Worm (Caenorhabditis elegans) whole organism, L4 larva: ENCODE results near the gene ZC302.3.

ENCODE experiments used
- F10B5.3 ChIP-seq: sonication (generic microtip); optimal IDR thresholded peaks from 2 replicates; lab custom pipeline; 2016; ENCODE audit warnings: mild to moderate bottlenecking, missing genetic modification characterization, missing compliant biosample characterization
- R02D3.7 ChIP-seq: fragments of 150-350 bp; sonication (generic microtip); optimal IDR thresholded peaks from 3 replicates; lab custom pipeline; 2014; ENCODE audit warnings: missing biosample characterization, missing genetic modification characterization
- Y48G9A.11 ChIP-seq: fragments of 200-800 bp; sonication (Bioruptor generic); IDR thresholded peaks from 2 replicates; pipeline ENCODE4 v1.3.6; 2022; ENCODE audit warnings: missing genetic modification reagents, missing genetic modification characterization, missing compliant biosample characterization
- ZK337.2 ChIP-seq: fragments of 200-800 bp; sonication (Bioruptor generic); IDR thresholded peaks from 2 replicates; pipeline ENCODE4 v1.3.6; 2022; ENCODE audit warnings: missing genetic modification reagents, missing genetic modification characterization, missing compliant biosample characterization
- aha-1 ChIP-seq: fragments of 150-350 bp; peaks from one replicate; lab custom pipeline; 2014; ENCODE audit warnings: missing biosample characterization, missing genetic modification characterization
- aly-2 ChIP-seq: sonication (generic microtip); optimal IDR thresholded peaks from 2 replicates; lab custom pipeline; 2018; ENCODE audit warnings: missing biosample characterization, missing genetic modification characterization
- attf-4 ChIP-seq: sonication (generic microtip); optimal IDR thresholded peaks from 3 replicates; lab custom pipeline; 2017; ENCODE audit warnings: missing biosample characterization, missing genetic modification characterization
- ceh-32 ChIP-seq: sonication (generic microtip); optimal IDR thresholded peaks from 2 replicates; lab custom pipeline; 2016; ENCODE audit warnings: mild to moderate bottlenecking, missing genetic modification characterization, missing compliant biosample characterization; ENCODE audit not compliant: poor library complexity
- ctbp-1 ChIP-seq: fragments of 200-800 bp; sonication (Bioruptor generic); IDR thresholded peaks from 2 replicates; pipeline ENCODE4 v1.3.6; 2022; ENCODE audit warnings: missing genetic modification reagents, missing genetic modification characterization, missing compliant biosample characterization
- daf-16 ChIP-seq, 3 experiments: sonication (generic microtip); optimal IDR thresholded peaks; 2 replicates each; lab custom pipeline; 2016 to 2017; ENCODE audit warnings: missing genetic modification characterization in 3 of 3, missing genetic modification reagents in 3 of 3, mild to moderate bottlenecking in 2 of 3, missing compliant biosample characterization in 2 of 3, missing biosample characterization in 1 of 3, moderate library complexity in 1 of 3
- daf-19 ChIP-seq: fragments of 200-800 bp; sonication (Bioruptor generic); conservative IDR thresholded peaks from 2 replicates; pipeline ENCODE4 v1.3.6; 2022; ENCODE audit warnings: missing genetic modification characterization, missing compliant biosample characterization
- daf-8 ChIP-seq: fragments of 200-800 bp; sonication (Bioruptor generic); IDR thresholded peaks from 2 replicates; pipeline ENCODE4 v1.3.6; 2022; ENCODE audit warnings: missing genetic modification characterization, missing compliant biosample characterization
- dmd-6 ChIP-seq: fragments of 200-800 bp; sonication (Bioruptor generic); IDR thresholded peaks from 2 replicates; pipeline ENCODE4 v1.3.6; 2022; ENCODE audit warnings: missing genetic modification reagents, missing genetic modification characterization, missing compliant biosample characterization
- dpl-1 ChIP-seq: fragments of 150-350 bp; optimal IDR thresholded peaks from 2 replicates; lab custom pipeline; 2014; ENCODE audit warnings: missing biosample characterization, missing genetic modification reagents, missing genetic modification characterization
- dve-1 ChIP-seq: sonication (generic microtip); optimal IDR thresholded peaks from 2 replicates; lab custom pipeline; 2017; ENCODE audit warnings: antibody characterized with exemption, mild to moderate bottlenecking, missing genetic modification characterization, missing compliant biosample characterization; ENCODE audit not compliant: insufficient read depth
- egl-43 ChIP-seq: fragments of 200-800 bp; sonication (Bioruptor generic); IDR thresholded peaks from 2 replicates; pipeline ENCODE4 v1.3.6; 2022; ENCODE audit warnings: missing genetic modification reagents, missing genetic modification characterization, missing compliant biosample characterization
- fos-1 ChIP-seq: fragments of 150-350 bp; optimal IDR thresholded peaks from 2 replicates; lab custom pipeline; 2014; ENCODE audit warnings: missing biosample characterization, missing genetic modification characterization
- hlh-11 ChIP-seq: fragments of 200-800 bp; sonication (Bioruptor generic); optimal IDR thresholded peaks from 2 replicates; lab custom pipeline; 2018; ENCODE audit warnings: mild to moderate bottlenecking, missing genetic modification characterization, missing compliant biosample characterization
- hlh-30 ChIP-seq: sonication (generic microtip); optimal IDR thresholded peaks from 2 replicates; lab custom pipeline; 2017; ENCODE audit warnings: antibody characterized with exemption, mild to moderate bottlenecking, missing genetic modification characterization, missing compliant biosample characterization; ENCODE audit not compliant: insufficient read depth
- hmg-1.1 ChIP-seq: fragments of 200-800 bp; sonication (Bioruptor generic); IDR thresholded peaks from 2 replicates; pipeline ENCODE4 v1.3.6; 2022; ENCODE audit warnings: missing genetic modification reagents, missing genetic modification characterization, missing compliant biosample characterization
- lin-15B ChIP-seq: fragments of 150-350 bp; sonication (generic microtip); optimal IDR thresholded peaks from 3 replicates; lab custom pipeline; 2014; ENCODE audit warnings: missing biosample characterization, missing genetic modification characterization
- lin-29 ChIP-seq: fragments of 200-800 bp; sonication (Bioruptor generic); IDR thresholded peaks from 2 replicates; pipeline ENCODE4 v1.3.6; 2022; ENCODE audit warnings: missing genetic modification reagents, missing genetic modification characterization, missing compliant biosample characterization
- lir-3 ChIP-seq: sonication (generic microtip); optimal IDR thresholded peaks from 2 replicates; lab custom pipeline; 2016; ENCODE audit warnings: mild to moderate bottlenecking, missing genetic modification characterization, missing compliant biosample characterization
- lsy-2 ChIP-seq, 2 experiments: fragments of 150-350 bp in 1 of 2; sonication (generic microtip) in 1 of 2; optimal IDR thresholded peaks; 2 replicates each; lab custom pipeline; 2014 to 2017; ENCODE audit warnings: missing biosample characterization in 2 of 2, missing genetic modification characterization in 2 of 2
- madf-5 ChIP-seq, 2 experiments: fragments of 200-800 bp; sonication (Bioruptor generic); IDR thresholded peaks; 2 replicates each; pipeline ENCODE4 v1.3.6; 2022; ENCODE audit warnings: missing compliant biosample characterization in 2 of 2, missing genetic modification characterization in 2 of 2
- mep-1 ChIP-seq: fragments of 150-350 bp; sonication (generic microtip); optimal IDR thresholded peaks from 3 replicates; lab custom pipeline; 2014; ENCODE audit warnings: missing biosample characterization, missing genetic modification characterization
- mxl-3 ChIP-seq: fragments of 200-800 bp; sonication (Bioruptor generic); optimal IDR thresholded peaks from 2 replicates; lab custom pipeline; 2018; ENCODE audit warnings: mild to moderate bottlenecking, missing genetic modification characterization, missing compliant biosample characterization
- nhr-102 ChIP-seq: sonication (generic microtip); optimal IDR thresholded peaks from 2 replicates; lab custom pipeline; 2016; ENCODE audit warnings: mild to moderate bottlenecking, missing genetic modification characterization, moderate library complexity, missing compliant biosample characterization
- nhr-11 ChIP-seq: fragments of 150-350 bp; optimal IDR thresholded peaks from 2 replicates; lab custom pipeline; 2014; ENCODE audit warnings: missing biosample characterization, missing genetic modification characterization
- nhr-237 ChIP-seq: sonication (generic microtip); optimal IDR thresholded peaks from 2 replicates; lab custom pipeline; 2017; ENCODE audit warnings: missing biosample characterization, missing genetic modification characterization
- nhr-25 ChIP-seq: sonication (generic microtip); optimal IDR thresholded peaks from 2 replicates; lab custom pipeline; 2017; ENCODE audit warnings: missing genetic modification characterization, mild to moderate bottlenecking, missing compliant biosample characterization, antibody characterized with exemption, moderate library complexity, borderline replicate concordance; ENCODE audit not compliant: insufficient read depth
- nhr-28 ChIP-seq: fragments of 150-350 bp; optimal IDR thresholded peaks from 2 replicates; lab custom pipeline; 2014; ENCODE audit warnings: missing biosample characterization, missing genetic modification characterization
- nhr-42 ChIP-seq: fragments of 200-800 bp; sonication (Bioruptor generic); IDR thresholded peaks from 2 replicates; pipeline ENCODE4 v1.3.6; 2022; ENCODE audit warnings: missing genetic modification characterization, missing compliant biosample characterization
- nhr-6 ChIP-seq: fragments of 150-350 bp; optimal IDR thresholded peaks from 2 replicates; lab custom pipeline; 2014; ENCODE audit warnings: missing biosample characterization, missing genetic modification characterization
- nhr-77 ChIP-seq: fragments of 150-350 bp; optimal IDR thresholded peaks from 2 replicates; lab custom pipeline; 2014; ENCODE audit warnings: missing biosample characterization, missing genetic modification characterization
- pha-4 ChIP-seq, 2 experiments: fragments of 150-350 bp in 1 of 2; fragments of 200-800 bp in 1 of 2; sonication (Bioruptor generic) in 1 of 2; IDR thresholded peaks in 1 of 2; optimal IDR thresholded peaks in 1 of 2; 2 replicates each; pipeline versions ENCODE4 v1.3.6 to Lab custom; 2014 to 2022; ENCODE audit warnings: missing genetic modification characterization in 2 of 2, missing genetic modification reagents in 2 of 2, missing biosample characterization in 1 of 2, missing compliant biosample characterization in 1 of 2
- php-3 ChIP-seq: fragments of 200-800 bp; sonication (Bioruptor generic); IDR thresholded peaks from 2 replicates; pipeline ENCODE4 v1.3.6; 2022; ENCODE audit warnings: missing genetic modification reagents, missing genetic modification characterization, missing compliant biosample characterization
- pqm-1 ChIP-seq: sonication (generic microtip); optimal IDR thresholded peaks from 2 replicates; lab custom pipeline; 2017; ENCODE audit warnings: missing biosample characterization, missing genetic modification characterization
- snpc-4 ChIP-seq: fragments of 150-350 bp; optimal IDR thresholded peaks from 2 replicates; lab custom pipeline; 2014; ENCODE audit warnings: missing biosample characterization, missing genetic modification characterization
- unc-130 ChIP-seq: sonication (generic microtip); optimal IDR thresholded peaks from 2 replicates; lab custom pipeline; 2016; ENCODE audit warnings: missing genetic modification reagents, missing genetic modification characterization, missing compliant biosample characterization
- unc-39 ChIP-seq: sonication (generic microtip); optimal IDR thresholded peaks from 2 replicates; lab custom pipeline; 2017; ENCODE audit warnings: missing biosample characterization, missing genetic modification characterization
- unc-62 ChIP-seq, 3 experiments: fragments of 150-350 bp in 1 of 3; sonication (generic microtip); optimal IDR thresholded peaks in 2 of 3; peaks in 1 of 3; 1 replicate in 1 of 3; 2 replicates in 2 of 3; lab custom pipeline; 2014 to 2017; ENCODE audit warnings: missing biosample characterization in 3 of 3, missing genetic modification characterization in 3 of 3, missing genetic modification reagents in 3 of 3, missing genotype in 1 of 3
- zag-1 ChIP-seq: fragments of 150-350 bp; optimal IDR thresholded peaks from 2 replicates; lab custom pipeline; 2014; ENCODE audit warnings: missing biosample characterization, missing genetic modification characterization
- zip-2 ChIP-seq: fragments of 150-350 bp; optimal IDR thresholded peaks from 2 replicates; lab custom pipeline; 2014; ENCODE audit warnings: missing biosample characterization, missing genetic modification characterization
- ztf-11 ChIP-seq: fragments of 150-350 bp; optimal IDR thresholded peaks from 2 replicates; lab custom pipeline; 2014; ENCODE audit warnings: missing biosample characterization, missing genetic modification characterization

Gene ZC302.3

ce11 chrV:10719833-10720170, 21.5 kb downstream of the ZC302.3 start (continued):
- TF ChIP-seq nhr-42 (GFP tag; lab: Robert Waterston, UW), result no peak
- TF ChIP-seq nhr-6, result no peak
- TF ChIP-seq daf-19 (GFP tag; lab: Robert Waterston, UW), result no peak
- TF ChIP-seq zag-1 (tag; lab: Kevin White, UChicago), result no peak
- TF ChIP-seq ZK337.2 (GFP tag; lab: Robert Waterston, UW), result no peak
- TF ChIP-seq php-3 (GFP tag; lab: Robert Waterston, UW), result no peak
- peak; percentile 78 for TF ChIP-seq dmd-6
- TF ChIP-seq nhr-25 (tag; lab: Kevin White, UChicago), result no peak
- 0 out of 2 replicates have a peak, but pooled peaks have one; percentile 3 for TF ChIP-seq pha-4 (GFP tag; IDR thresholded peaks at IDR 0.05; lab: Robert Waterston, UW)
- no peak for TF ChIP-seq pha-4 (tag; optimal IDR thresholded peaks at IDR 0.05; lab: Kevin White, UChicago)
- TF ChIP-seq dpl-1 (GFP tag; lab: Kevin White, UChicago), result peak; percentile 22
- TF ChIP-seq fos-1 (tag; lab: Kevin White, UChicago), result peak; percentile 45
- no peak for TF ChIP-seq ctbp-1 (GFP tag; lab: Robert Waterston, UW)
- TF ChIP-seq madf-5 (GFP tag; IDR thresholded peaks at IDR 0.05; lab: Robert Waterston, UW), result no peak
- TF ChIP-seq snpc-4 (tag; lab: Kevin White, UChicago), result no peak
- no peak for TF ChIP-seq zip-2 (tag; lab: Kevin White, UChicago)
- peak; percentile 34 for TF ChIP-seq pqm-1 (tag; lab: Kevin White, UChicago)
- peak in 1 of 2 experiments; percentile 48 for TF ChIP-seq lsy-2 (tag; optimal IDR thresholded peaks at IDR 0.05; lab: Kevin White, UChicago)
- TF ChIP-seq hlh-11 (tag; lab: Kevin White, UChicago), result peak; percentile 84
- TF ChIP-seq nhr-77, result peak; percentile 71
- peak; percentile 0 for TF ChIP-seq nhr-102 (tag; lab: Kevin White, UChicago)
- no peak for TF ChIP-seq lin-15B (tag; lab: Kevin White, UChicago)
- no peak for TF ChIP-seq R02D3.7 (tag; lab: Kevin White, UChicago)

- TF ChIP-seq hlh-30 (peak; percentile 70), unc-62 (GFP tag; optimal IDR thresholded peaks at IDR 0.05 in 1 of 2; lab: Kevin White, UChicago) (peak in 1 of 2 experiments; percentile 92), unc-62 (tag; optimal IDR thresholded peaks at IDR 0.05; lab: Kevin White, UChicago) (no peak), lin-29 (GFP tag; lab: Robert Waterston, UW) (no peak), hlh-11 (tag; lab: Kevin White, UChicago) (peak; percentile 6), nhr-11 (peak; percentile 76), unc-39 (no peak), aha-1 (tag; lab: Kevin White, UChicago) (peak; percentile 80), nhr-28 (peak; percentile 2), mep-1 (tag; lab: Kevin White, UChicago) (peak; percentile 47), ceh-32 (tag; lab: Kevin White, UChicago) (no peak), dmd-6 (peak; percentile 19; the same call in 1 of the 2 replicates), pha-4 (GFP tag; IDR thresholded peaks at IDR 0.05; lab: Robert Waterston, UW) (0 out of 2 replicates have a peak, but pooled peaks have one; percentile 60), pha-4 (tag; optimal IDR thresholded peaks at IDR 0.05; lab: Kevin White, UChicago) (no peak), dve-1 (tag; lab: Kevin White, UChicago) (no peak)
Observed at ce11 chrV:10719019-10719832, 22.0 kb downstream of the ZC302.3 start.

- TF ChIP-seq daf-8 (GFP tag; lab: Robert Waterston, UW), result no peak
- TF ChIP-seq hlh-30, result no peak
- no peak for TF ChIP-seq unc-130 (GFP tag; lab: Kevin White, UChicago)
- TF ChIP-seq daf-16 (GFP tag; optimal IDR thresholded peaks at IDR 0.05; lab: Kevin White, UChicago), result no peak
- no peak for TF ChIP-seq daf-16 (tag; optimal IDR thresholded peaks at IDR 0.05; lab: Kevin White, UChicago)
- no peak for TF ChIP-seq nhr-25 (tag; lab: Kevin White, UChicago)
- no peak for TF ChIP-seq egl-43 (GFP tag; lab: Robert Waterston, UW)
- TF ChIP-seq ZK337.2 (GFP tag; lab: Robert Waterston, UW), result no peak
- TF ChIP-seq attf-4 (tag; lab: Kevin White, UChicago), result no peak
- no peak for TF ChIP-seq Y48G9A.11
- no peak for TF ChIP-seq mxl-3 (GFP tag; lab: Kevin White, UChicago)
- no peak for TF ChIP-seq nhr-6
- TF ChIP-seq lir-3 (tag; lab: Kevin White, UChicago), result no peak
- no peak for TF ChIP-seq ztf-11 (tag; lab: Kevin White, UChicago)
- TF ChIP-seq hmg-1.1, result no peak
- TF ChIP-seq F10B5.3 (tag; lab: Kevin White, UChicago), result no peak
- no peak for TF ChIP-seq lin-29 (GFP tag; lab: Robert Waterston, UW)
- TF ChIP-seq daf-19 (GFP tag; lab: Robert Waterston, UW), result no peak
- no peak for TF ChIP-seq aly-2 (tag; lab: Kevin White, UChicago)
- no peak for TF ChIP-seq nhr-237
Observed at ce11 chrV:10718037-10718436, 23.2 kb downstream of the ZC302.3 start.
